Fruit fly (Drosophila melanogaster) whole organism, pupa: ENCODE results near the gene Nuak.
"Not testable (repeated sequence)": the region's sequence is repeated elsewhere in the genome, so short reads cannot be mapped to it uniquely, and the experiment has no call there.

ENCODE experiments used
- CG10348 ChIP-seq: fragments of 200-800 bp; sonication (Bioruptor generic); IDR thresholded peaks from 2 replicates; pipeline ENCODE4 v1.3.6; 2022; ENCODE audit warnings: missing biosample characterization, missing genetic modification characterization
- CG12605 ChIP-seq: fragments of 200-800 bp; sonication (Bioruptor generic); IDR thresholded peaks from 2 replicates; pipeline ENCODE4 v1.3.6; 2022; ENCODE audit warnings: missing biosample characterization, missing genetic modification characterization
- CG13204 ChIP-seq: fragments of 200-800 bp; sonication (Bioruptor generic); optimal IDR thresholded peaks from 2 replicates; lab custom pipeline; 2018; ENCODE audit warnings: missing biosample characterization, mild to moderate bottlenecking, missing genetic modification characterization, moderate library complexity
- CG14655 ChIP-seq: fragments of 200-800 bp; sonication (Bioruptor generic); optimal IDR thresholded peaks from 3 replicates; lab custom pipeline; 2017; ENCODE audit warnings: mild to moderate bottlenecking, missing biosample characterization, missing genetic modification reagents, missing genetic modification characterization
- CG15710 ChIP-seq: fragments of 200-800 bp; sonication (Bioruptor generic); optimal IDR thresholded peaks from 2 replicates; lab custom pipeline; 2018; ENCODE audit warnings: missing biosample characterization, mild to moderate bottlenecking, missing genetic modification characterization, moderate library complexity
- CG17806 ChIP-seq: fragments of 200-800 bp; sonication (Bioruptor generic); optimal IDR thresholded peaks from 2 replicates; lab custom pipeline; 2018; ENCODE audit warnings: missing biosample characterization, mild to moderate bottlenecking, missing genetic modification characterization, moderate library complexity
- CG32121 ChIP-seq: fragments of 200-800 bp; sonication (Bioruptor generic); IDR thresholded peaks from 2 replicates; pipeline ENCODE4 v1.3.6; 2022; ENCODE audit warnings: missing biosample characterization, missing genetic modification characterization
- CG34367 ChIP-seq: fragments of 200-800 bp; sonication (Bioruptor generic); optimal IDR thresholded peaks from 2 replicates; lab custom pipeline; 2018; ENCODE audit warnings: missing biosample characterization, mild to moderate bottlenecking, missing genetic modification characterization
- CG4496 ChIP-seq: fragments of 200-800 bp; sonication (Bioruptor generic); IDR thresholded peaks from 3 replicates; pipeline ENCODE4 v1.3.6; 2022; ENCODE audit warnings: missing biosample characterization, missing genetic modification characterization
- CG8159 ChIP-seq: fragments of 200-800 bp; sonication (Bioruptor generic); optimal IDR thresholded peaks from 3 replicates; lab custom pipeline; 2018; ENCODE audit warnings: missing biosample characterization, mild to moderate bottlenecking, missing genetic modification characterization, moderate library complexity
- CG8301 ChIP-seq: fragments of 200-800 bp; sonication (Bioruptor generic); optimal IDR thresholded peaks from 2 replicates; lab custom pipeline; 2018; ENCODE audit warnings: missing biosample characterization, mild to moderate bottlenecking, missing genetic modification characterization
- CG9948 ChIP-seq: fragments of 200-800 bp; sonication (Bioruptor generic); optimal IDR thresholded peaks from 2 replicates; lab custom pipeline; 2018; ENCODE audit warnings: missing biosample characterization, mild to moderate bottlenecking, missing genetic modification characterization, moderate library complexity
- D1 ChIP-seq: fragments of 200-800 bp; sonication (Bioruptor generic); optimal IDR thresholded peaks from 2 replicates; lab custom pipeline; 2018; ENCODE audit warnings: missing biosample characterization, mild to moderate bottlenecking, missing genetic modification characterization, moderate library complexity
- EcR ChIP-seq: fragments of 200-800 bp; sonication (Bioruptor generic); optimal IDR thresholded peaks from 3 replicates; lab custom pipeline; 2019; ENCODE audit warnings: missing biosample characterization, missing genetic modification characterization, mild to moderate bottlenecking, moderate library complexity, missing genetic modification reagents
- Ets98B ChIP-seq: fragments of 200-800 bp; sonication (Bioruptor generic); IDR thresholded peaks from 2 replicates; pipeline ENCODE4 v1.3.6; 2022; ENCODE audit warnings: missing biosample characterization, missing genetic modification characterization
- Pif1A ChIP-seq: fragments of 200-800 bp; sonication (Bioruptor generic); optimal IDR thresholded peaks from 3 replicates; lab custom pipeline; 2016; ENCODE audit warnings: missing biosample characterization, missing genetic modification characterization
- Pif1B ChIP-seq: fragments of 200-800 bp; sonication (Bioruptor generic); optimal IDR thresholded peaks from 3 replicates; lab custom pipeline; 2016; ENCODE audit warnings: missing biosample characterization, missing genetic modification characterization
- Snoo ChIP-seq: fragments of 200-800 bp; sonication (Bioruptor generic); optimal IDR thresholded peaks from 3 replicates; lab custom pipeline; 2017; ENCODE audit warnings: missing biosample characterization, mild to moderate bottlenecking, missing genetic modification characterization, inconsistent platforms
- fd96Ca ChIP-seq: fragments of 200-800 bp; sonication (Bioruptor generic); IDR thresholded peaks from 3 replicates; pipeline ENCODE4 v1.3.6; 2022; ENCODE audit warnings: missing biosample characterization, missing genetic modification characterization
- gl ChIP-seq: fragments of 200-800 bp; sonication (Bioruptor generic); optimal IDR thresholded peaks from 2 replicates; lab custom pipeline; 2018; ENCODE audit warnings: missing biosample characterization, mild to moderate bottlenecking, missing genetic modification characterization
- rn ChIP-seq: fragments of 200-800 bp; sonication (Bioruptor generic); IDR thresholded peaks from 2 replicates; pipeline ENCODE4 v1.3.6; 2022; ENCODE audit warnings: missing biosample characterization, missing genetic modification characterization

Gene Nuak

dm6 chr3R:10338042-10338441 is 73.9 kb downstream of the Nuak start, which contains the start of gene CG12592:
TSS of gene CG12592 (plus strand) at chr3R:10338342.
- TF ChIP-seq Pif1A (GFP tag; lab: Kevin White, UChicago); CG17806 (tag; lab: Kevin White, UChicago); CG8159 (tag; lab: Kevin White, UChicago): not testable (repeated sequence)
- TF ChIP-seq, all 21 proteins: peak for 0; not testable (repeated sequence) for 21

dm6 chr3R:10340649-10341048 is 76.5 kb downstream of the Nuak start, which contains the start of gene CG18545:
TSS of gene CG18545 (plus strand) at chr3R:10340949.
- TF ChIP-seq Ets98B; CG10348 (GFP tag; lab: Robert Waterston, UW); rn (GFP tag; lab: Robert Waterston, UW): not testable (repeated sequence)

- not testable (repeated sequence) for TF ChIP-seq EcR; CG14655 (GFP tag; lab: Kevin White, UChicago); CG10348 (GFP tag; lab: Robert Waterston, UW)
Observed at dm6 chr3R:10348461-10348860, 84.4 kb downstream of the Nuak start, which contains the start of gene CG31406. TSS of gene CG31406 (plus strand) at chr3R:10348761.

- no peak for TF ChIP-seq CG17806 (tag; lab: Kevin White, UChicago)
- no peak for TF ChIP-seq CG32121
- no peak for TF ChIP-seq CG14655 (GFP tag; lab: Kevin White, UChicago)
- no peak for TF ChIP-seq Pif1A (GFP tag; lab: Kevin White, UChicago)
- no peak for TF ChIP-seq Snoo (tag; lab: Kevin White, UChicago)
- TF ChIP-seq Ets98B = no peak
- no peak for TF ChIP-seq CG8159 (tag; lab: Kevin White, UChicago)
- no peak for TF ChIP-seq rn (GFP tag; lab: Robert Waterston, UW)
- TF ChIP-seq gl = no peak
- TF ChIP-seq CG13204 (GFP tag; lab: Kevin White, UChicago) = no peak
- TF ChIP-seq CG15710 = no peak
Observed at dm6 chr3R:10349987-10350386, 85.9 kb downstream of the Nuak start, which contains the start of gene jumu. TSS of gene jumu (plus strand) at chr3R:10350182.

- TF ChIP-seq Pif1A (GFP tag; lab: Kevin White, UChicago) = peak; percentile 61
- TF ChIP-seq D1 (tag; lab: Kevin White, UChicago) = peak; percentile 39
- peak; percentile 85 for TF ChIP-seq CG8301
- no peak for TF ChIP-seq CG12605 (GFP tag; lab: Robert Waterston, UW)
- TF ChIP-seq EcR = peak; percentile 55
- TF ChIP-seq CG10348 (GFP tag; lab: Robert Waterston, UW) = no peak
- TF ChIP-seq CG14655 (GFP tag; lab: Kevin White, UChicago) = peak; percentile 83
- TF ChIP-seq CG8159 (tag; lab: Kevin White, UChicago) = peak; percentile 71
- TF ChIP-seq CG32121 = no peak
- peak; percentile 73 for TF ChIP-seq CG9948 (tag; lab: Kevin White, UChicago)
- TF ChIP-seq Ets98B = no peak
- TF ChIP-seq CG34367 (tag; lab: Kevin White, UChicago) = peak; percentile 55
- TF ChIP-seq CG15710 = peak; percentile 73
- peak; percentile 79 for TF ChIP-seq Snoo (tag; lab: Kevin White, UChicago)
- TF ChIP-seq CG4496 (GFP tag; lab: Robert Waterston, UW) = no peak
- peak; percentile 77 for TF ChIP-seq CG17806 (tag; lab: Kevin White, UChicago)
- peak; percentile 70 for TF ChIP-seq Pif1B (GFP tag; lab: Kevin White, UChicago)
- TF ChIP-seq CG13204 (GFP tag; lab: Kevin White, UChicago) = no peak
- no peak for TF ChIP-seq rn (GFP tag; lab: Robert Waterston, UW)
- TF ChIP-seq, all 21 proteins: peak for 12
Observed at dm6 chr3R:10350741-10351629, 86.9 kb downstream of the Nuak start.

dm6 chr3R:10351960-10352458 is 87.9 kb downstream of the Nuak start:
- TF ChIP-seq rn (GFP tag; lab: Robert Waterston, UW) (no peak), gl (peak; percentile 100), CG8159 (tag; lab: Kevin White, UChicago) (peak; percentile 98), CG9948 (tag; lab: Kevin White, UChicago) (peak; percentile 96), CG4496 (GFP tag; lab: Robert Waterston, UW) (no peak), Snoo (tag; lab: Kevin White, UChicago) (peak; percentile 93), Pif1A (GFP tag; lab: Kevin White, UChicago) (peak; percentile 96), CG13204 (GFP tag; lab: Kevin White, UChicago) (peak; percentile 98), CG17806 (tag; lab: Kevin White, UChicago) (peak; percentile 97), EcR (peak; percentile 91), CG34367 (tag; lab: Kevin White, UChicago) (peak; percentile 100), D1 (tag; lab: Kevin White, UChicago) (peak; percentile 72), Pif1B (GFP tag; lab: Kevin White, UChicago) (peak; percentile 96), CG10348 (GFP tag; lab: Robert Waterston, UW) (no peak), fd96Ca (GFP tag; lab: Robert Waterston, UW) (no peak), Ets98B (no peak), CG15710 (peak; percentile 99), CG12605 (GFP tag; lab: Robert Waterston, UW) (no peak), CG8301 (peak; percentile 96), CG32121 (no peak), CG14655 (GFP tag; lab: Kevin White, UChicago) (peak; percentile 99)
